Worm (Caenorhabditis elegans) whole organism, L3 larva: ENCODE results near the gene C14E2.3.

Experiments
- R02D3.7 ChIP-seq: fragments of 150-350 bp; optimal IDR thresholded peaks from 2 replicates; lab custom pipeline; 2014; ENCODE audit warnings: missing biosample characterization, missing genetic modification characterization
- ZK546.5 ChIP-seq: sonication (generic microtip); optimal IDR thresholded peaks from 2 replicates; lab custom pipeline; 2017; ENCODE audit warnings: missing biosample characterization, missing genetic modification characterization
- aly-2 ChIP-seq: fragments of 150-350 bp; optimal IDR thresholded peaks from 2 replicates; lab custom pipeline; 2014; ENCODE audit warnings: missing biosample characterization, missing genetic modification characterization
- ama-1 ChIP-seq: fragments of 150-350 bp; optimal IDR thresholded peaks from 2 replicates; lab custom pipeline; 2018
- ceh-28 ChIP-seq: fragments of 150-350 bp; optimal IDR thresholded peaks from 2 replicates; lab custom pipeline; 2014; ENCODE audit warnings: missing biosample characterization, missing genetic modification reagents, missing genetic modification characterization
- ceh-82 ChIP-seq: fragments of 150-350 bp; optimal IDR thresholded peaks from 2 replicates; lab custom pipeline; 2014; ENCODE audit warnings: missing biosample characterization, missing genetic modification characterization
- ceh-9 ChIP-seq: sonication (generic microtip); optimal IDR thresholded peaks from 2 replicates; lab custom pipeline; 2018; ENCODE audit warnings: missing biosample characterization, missing genetic modification characterization
- egl-27 ChIP-seq: sonication (generic microtip); optimal IDR thresholded peaks from 4 replicates; lab custom pipeline; 2017; ENCODE audit warnings: missing biosample characterization, missing genetic modification reagents, missing genetic modification characterization
- egl-5 ChIP-seq: fragments of 150-350 bp; optimal IDR thresholded peaks from 2 replicates; lab custom pipeline; 2017; ENCODE audit warnings: missing biosample characterization, missing genetic modification reagents, missing genetic modification characterization, inconsistent platforms
- elt-1 ChIP-seq: fragments of 150-350 bp; optimal IDR thresholded peaks from 2 replicates; lab custom pipeline; 2014; ENCODE audit warnings: missing biosample characterization, missing genetic modification characterization
- elt-2 ChIP-seq: sonication (generic microtip); optimal IDR thresholded peaks from 2 replicates; lab custom pipeline; 2016; ENCODE audit warnings: missing genetic modification reagents, mild to moderate bottlenecking, missing genetic modification characterization, missing compliant biosample characterization
- elt-3 ChIP-seq, 3 experiments: fragments of 150-350 bp in 1 of 3; sonication (generic microtip) in 2 of 3; optimal IDR thresholded peaks; 2 replicates in 2 of 3; 4 replicates in 1 of 3; lab custom pipeline; 2014 to 2017; ENCODE audit warnings: missing biosample characterization in 3 of 3, missing genetic modification characterization in 3 of 3
- eor-1 ChIP-seq, 2 experiments: fragments of 150-350 bp; optimal IDR thresholded peaks; 2 replicates each; lab custom pipeline; 2014 to 2018; ENCODE audit warnings: missing biosample characterization in 2 of 2, missing genetic modification characterization in 2 of 2
- fkh-2 ChIP-seq: fragments of 150-350 bp; optimal IDR thresholded peaks from 2 replicates; lab custom pipeline; 2014; ENCODE audit warnings: missing biosample characterization, missing genetic modification reagents, missing genetic modification characterization
- hmg-11 ChIP-seq: sonication (generic microtip); optimal IDR thresholded peaks from 2 replicates; lab custom pipeline; 2016; ENCODE audit warnings: missing genetic modification characterization, missing compliant biosample characterization
- jun-1 ChIP-seq: fragments of 150-350 bp; optimal IDR thresholded peaks from 2 replicates; lab custom pipeline; 2014; ENCODE audit warnings: missing biosample characterization, missing genetic modification reagents, missing genetic modification characterization
- lin-15B ChIP-seq: fragments of 150-350 bp; optimal IDR thresholded peaks from 2 replicates; lab custom pipeline; 2014; ENCODE audit warnings: missing biosample characterization, missing genetic modification characterization
- lin-39 ChIP-seq: fragments of 150-350 bp; optimal IDR thresholded peaks from 2 replicates; lab custom pipeline; 2018; ENCODE audit warnings: missing biosample characterization, missing genetic modification reagents, missing genetic modification characterization
- lsy-12 ChIP-seq: sonication (generic microtip); optimal IDR thresholded peaks from 2 replicates; lab custom pipeline; 2016; ENCODE audit warnings: mild to moderate bottlenecking, missing genetic modification characterization, missing compliant biosample characterization
- mdl-1 ChIP-seq: fragments of 150-350 bp; optimal IDR thresholded peaks from 2 replicates; lab custom pipeline; 2014; ENCODE audit warnings: missing biosample characterization, missing genetic modification characterization
- mml-1 ChIP-seq: fragments of 150-350 bp; sonication (generic microtip); optimal IDR thresholded peaks from 3 replicates; lab custom pipeline; 2014; ENCODE audit warnings: missing biosample characterization, missing genetic modification characterization
- nfya-1 ChIP-seq: sonication (generic microtip); optimal IDR thresholded peaks from 2 replicates; lab custom pipeline; 2017; ENCODE audit warnings: missing genetic modification characterization, mild to moderate bottlenecking, missing compliant biosample characterization, antibody characterized with exemption, moderate library complexity; ENCODE audit not compliant: insufficient read depth
- nhr-11 ChIP-seq: fragments of 150-350 bp; optimal IDR thresholded peaks from 2 replicates; lab custom pipeline; 2014; ENCODE audit warnings: missing biosample characterization, missing genetic modification characterization
- nhr-12 ChIP-seq: fragments of 150-350 bp; optimal IDR thresholded peaks from 2 replicates; lab custom pipeline; 2014; ENCODE audit warnings: missing biosample characterization, missing genetic modification characterization
- nhr-23 ChIP-seq: fragments of 150-350 bp; optimal IDR thresholded peaks from 2 replicates; lab custom pipeline; 2014; ENCODE audit warnings: missing biosample characterization, missing genetic modification reagents, missing genetic modification characterization
- nhr-237 ChIP-seq: fragments of 150-350 bp; optimal IDR thresholded peaks from 2 replicates; lab custom pipeline; 2014; ENCODE audit warnings: missing biosample characterization, missing genetic modification characterization
- nhr-28 ChIP-seq: fragments of 150-350 bp; optimal IDR thresholded peaks from 2 replicates; lab custom pipeline; 2014; ENCODE audit warnings: missing biosample characterization, missing genetic modification characterization
- nhr-43 ChIP-seq: sonication (generic microtip); optimal IDR thresholded peaks from 2 replicates; lab custom pipeline; 2016; ENCODE audit warnings: mild to moderate bottlenecking, missing genetic modification characterization, missing compliant biosample characterization; ENCODE audit not compliant: poor library complexity, severe bottlenecking
- nhr-67 ChIP-seq: fragments of 150-350 bp; optimal IDR thresholded peaks from 2 replicates; lab custom pipeline; 2014; ENCODE audit warnings: missing biosample characterization, missing genetic modification characterization
- nhr-76 ChIP-seq: fragments of 150-350 bp; sonication (generic microtip); optimal IDR thresholded peaks from 5 replicates; lab custom pipeline; 2014; ENCODE audit warnings: missing biosample characterization, missing genetic modification characterization
- nhr-77 ChIP-seq: fragments of 150-350 bp; optimal IDR thresholded peaks from 2 replicates; lab custom pipeline; 2014; ENCODE audit warnings: missing biosample characterization, missing genetic modification characterization
- pha-4 ChIP-seq: fragments of 150-350 bp; optimal IDR thresholded peaks from 2 replicates; lab custom pipeline; 2014; ENCODE audit warnings: missing biosample characterization, missing genetic modification reagents, missing genetic modification characterization
- pqm-1 ChIP-seq: fragments of 150-350 bp; optimal IDR thresholded peaks from 2 replicates; lab custom pipeline; 2017; ENCODE audit warnings: missing biosample characterization, missing genetic modification characterization, inconsistent platforms
- sea-2 ChIP-seq: fragments of 150-350 bp; sonication (generic microtip); optimal IDR thresholded peaks from 4 replicates; lab custom pipeline; 2014; ENCODE audit warnings: missing biosample characterization, missing genetic modification reagents, missing genetic modification characterization
- skn-1 ChIP-seq: fragments of 150-350 bp; optimal IDR thresholded peaks from 2 replicates; lab custom pipeline; 2014; ENCODE audit warnings: missing biosample characterization, missing genetic modification characterization
- snpc-4 ChIP-seq: fragments of 150-350 bp; optimal IDR thresholded peaks from 2 replicates; lab custom pipeline; 2014; ENCODE audit warnings: missing biosample characterization, missing genetic modification characterization
- tbx-2 ChIP-seq: sonication (generic microtip); optimal IDR thresholded peaks from 2 replicates; lab custom pipeline; 2016; ENCODE audit warnings: mild to moderate bottlenecking, missing genetic modification characterization, missing compliant biosample characterization
- unc-39 ChIP-seq: sonication (generic microtip); optimal IDR thresholded peaks from 4 replicates; lab custom pipeline; 2017; ENCODE audit warnings: missing biosample characterization, missing genetic modification characterization
- unc-62 ChIP-seq: fragments of 150-350 bp; sonication (generic microtip); optimal IDR thresholded peaks from 4 replicates; lab custom pipeline; 2014; ENCODE audit warnings: missing biosample characterization, missing genetic modification reagents, missing genetic modification characterization
- zag-1 ChIP-seq: fragments of 150-350 bp; optimal IDR thresholded peaks from 2 replicates; lab custom pipeline; 2014; ENCODE audit warnings: missing biosample characterization, missing genetic modification characterization
- ztf-4 ChIP-seq: fragments of 150-350 bp; optimal IDR thresholded peaks from 2 replicates; lab custom pipeline; 2014; ENCODE audit warnings: missing biosample characterization, missing genetic modification characterization

The C14E2.3 gene

DNA sequence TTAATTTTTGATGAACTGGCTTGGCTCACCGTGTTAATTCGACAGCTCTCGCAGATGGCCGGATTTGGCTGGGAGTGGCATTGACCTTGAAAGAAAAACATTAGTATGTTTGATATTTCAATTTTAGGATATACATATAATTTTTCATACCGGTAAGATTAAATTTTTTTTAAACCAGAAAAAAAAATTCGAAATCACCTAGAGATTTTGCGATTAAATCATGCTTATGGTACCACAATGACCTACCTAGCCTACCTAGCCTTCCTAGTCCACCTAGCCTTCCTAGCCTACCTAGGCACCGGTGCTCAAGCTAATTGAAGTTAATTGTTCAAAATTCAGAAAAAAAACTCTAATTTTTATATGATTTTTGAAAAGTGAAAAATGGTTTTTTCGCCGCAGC lies at the start of gene C14E2.3:
TSS of gene C14E2.3 (minus strand) at position 101 of the 400 bp plus-strand sequence.
- TF ChIP-seq eor-1 (tag; optimal IDR thresholded peaks at IDR 0.05; lab: Kevin White, UChicago) (no peak), fkh-2 (tag; lab: Kevin White, UChicago) (no peak), ceh-82 (no peak), ztf-4 (tag; lab: Kevin White, UChicago) (no peak), unc-39 (tag; lab: Kevin White, UChicago) (no peak), egl-5 (tag; lab: Kevin White, UChicago) (no peak)

DNA sequence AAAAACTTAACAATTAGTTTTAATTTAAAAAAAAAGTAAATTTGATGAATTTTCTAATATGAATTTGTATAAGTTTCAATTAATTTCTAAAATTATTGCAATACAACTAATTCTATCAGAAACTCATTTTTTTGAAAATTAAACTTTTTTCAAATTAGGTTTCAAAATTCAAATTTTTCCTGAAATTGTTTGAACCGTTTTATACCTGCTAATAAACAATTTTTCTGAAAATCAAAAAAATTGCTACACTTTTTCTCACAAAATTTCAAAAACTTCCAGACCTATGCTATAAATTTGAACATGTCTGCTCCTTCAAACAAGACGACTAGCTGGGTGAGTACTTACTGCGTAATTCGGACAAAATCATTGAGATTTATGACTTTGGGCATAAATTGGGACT lies 49.1 kb upstream of the C14E2.3 start, which contains the start of gene T26C11.8:
TSS of gene T26C11.8 (plus strand) at position 301 of the 400 bp plus-strand sequence.
- TF ChIP-seq sea-2 (GFP tag; lab: Kevin White, UChicago) (no peak), mml-1 (tag; lab: Kevin White, UChicago) (no peak), egl-27 (tag; lab: Kevin White, UChicago) (no peak), jun-1 (tag; lab: Kevin White, UChicago) (no peak), nhr-76 (tag; lab: Kevin White, UChicago) (no peak), nhr-12 (tag; lab: Kevin White, UChicago) (no peak), elt-1 (tag; lab: Kevin White, UChicago) (no peak), eor-1 (tag; optimal IDR thresholded peaks at IDR 0.05; lab: Kevin White, UChicago) (no peak), mdl-1 (tag; lab: Kevin White, UChicago) (no peak), nhr-23 (tag; lab: Kevin White, UChicago) (no peak), elt-3 (tag; optimal IDR thresholded peaks at IDR 0.05; lab: Kevin White, UChicago) (no peak), lin-39 (no peak), skn-1 (tag; lab: Kevin White, UChicago) (no peak), fkh-2 (tag; lab: Kevin White, UChicago) (no peak), nhr-28 (tag; lab: Kevin White, UChicago) (no peak), nhr-237 (tag; lab: Kevin White, UChicago) (no peak), ZK546.5 (tag; lab: Kevin White, UChicago) (no peak), unc-62 (no peak)

DNA sequence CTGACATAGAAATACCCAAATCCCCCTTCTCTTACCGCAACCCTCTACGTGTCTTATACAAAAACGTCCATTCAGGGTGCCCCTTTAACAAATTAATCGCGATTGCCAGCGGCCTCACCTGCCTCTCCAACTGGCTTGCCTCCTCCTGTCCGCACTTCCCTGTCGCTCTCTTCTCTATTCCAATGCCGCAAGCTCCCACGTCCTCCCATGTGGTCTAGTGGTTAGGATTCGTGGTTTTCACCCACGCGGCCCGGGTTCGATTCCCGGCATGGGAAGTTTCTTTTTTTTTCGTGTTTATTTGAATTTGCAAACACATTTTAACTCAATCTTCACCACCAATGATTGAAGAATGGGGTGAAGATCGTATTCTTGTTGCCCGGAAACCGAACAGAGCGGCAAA lies 47.3 kb upstream of the C14E2.3 start:
- TF ChIP-seq nhr-67 (no peak), nhr-77 (tag; lab: Kevin White, UChicago) (no peak), ama-1 (no peak), pha-4 (tag; lab: Kevin White, UChicago) (peak; percentile 37), ceh-9 (tag; lab: Kevin White, UChicago) (no peak), fkh-2 (tag; lab: Kevin White, UChicago) (no peak), snpc-4 (no peak), unc-62 (no peak), eor-1 (tag; optimal IDR thresholded peaks at IDR 0.05; lab: Kevin White, UChicago) (no peak), nfya-1 (tag; lab: Kevin White, UChicago) (peak; percentile 36), nhr-11 (no peak), hmg-11 (peak; percentile 61), elt-3 (tag; optimal IDR thresholded peaks at IDR 0.05; lab: Kevin White, UChicago) (no peak), egl-27 (tag; lab: Kevin White, UChicago) (no peak), nhr-76 (tag; lab: Kevin White, UChicago) (no peak), elt-2 (tag; lab: Kevin White, UChicago) (peak; percentile 16), R02D3.7 (no peak), lin-15B (tag; lab: Kevin White, UChicago) (no peak), nhr-23 (tag; lab: Kevin White, UChicago) (peak; percentile 6), jun-1 (tag; lab: Kevin White, UChicago) (peak; percentile 3), mml-1 (tag; lab: Kevin White, UChicago) (no peak), nhr-28 (tag; lab: Kevin White, UChicago) (no peak), unc-39 (tag; lab: Kevin White, UChicago) (no peak), skn-1 (tag; lab: Kevin White, UChicago) (no peak), ceh-28 (tag; lab: Kevin White, UChicago) (peak; percentile 33), lsy-12 (tag; lab: Kevin White, UChicago) (peak; percentile 68), zag-1 (no peak), egl-5 (tag; lab: Kevin White, UChicago) (no peak), nhr-43 (tag; lab: Kevin White, UChicago) (peak; percentile 67), ceh-82 (no peak), elt-1 (tag; lab: Kevin White, UChicago) (no peak), ZK546.5 (tag; lab: Kevin White, UChicago) (no peak), tbx-2 (peak; percentile 61), aly-2 (tag; lab: Kevin White, UChicago) (no peak), ztf-4 (tag; lab: Kevin White, UChicago) (no peak), pqm-1 (tag; lab: Kevin White, UChicago) (no peak)
- TF ChIP-seq, all 47 proteins: peak for 10
